Fruit fly (Drosophila melanogaster): ENCODE data around the gene Jon25Bii.

Gene Jon25Bii

dm6 chr2L:5000919-5001581 is 48.1 kb upstream of the Jon25Bii start (continued):
- TF ChIP-seq Abd-B (GFP tag; optimal IDR thresholded peaks at IDR 0.05) = peak; percentile 72
- no peak for TF ChIP-seq CG9797 (GFP tag; optimal IDR thresholded peaks at IDR 0.05)
- no peak for TF ChIP-seq zen2 (GFP tag; IDR thresholded peaks at IDR 0.05; ENCODE audit: partially characterized antibody)
- no peak for TF ChIP-seq CG3407 (GFP tag; optimal IDR thresholded peaks at IDR 0.05)
- no peak for TF ChIP-seq CG11093 (GFP tag; IDR thresholded peaks at IDR 0.05)
- peak; percentile 17 for TF ChIP-seq pzg (GFP tag; optimal IDR thresholded peaks at IDR 0.05)
- no peak for TF ChIP-seq CG12071 (GFP tag; optimal IDR thresholded peaks at IDR 0.05)
- TF ChIP-seq CG4730 (GFP tag; IDR thresholded peaks at IDR 0.05) = peak; percentile 24
- no peak for TF ChIP-seq CG13424 (tag; optimal IDR thresholded peaks at IDR 0.05)
- peak; percentile 69 for TF ChIP-seq Atf3 (GFP tag; optimal IDR thresholded peaks at IDR 0.05)
- TF ChIP-seq CG2199 (GFP tag; IDR thresholded peaks at IDR 0.05) = peak; percentile 93
- TF ChIP-seq Adf1 (GFP tag; IDR thresholded peaks at IDR 0.05) = peak; percentile 52; the same call in 1 of the 2 replicates
- TF ChIP-seq CG4617 (GFP tag; optimal IDR thresholded peaks at IDR 0.05; ENCODE audit: borderline replicate concordance) = no peak
- TF ChIP-seq run (tag; optimal IDR thresholded peaks at IDR 0.05) = no peak
- peak; percentile 29 for TF ChIP-seq CG10959 (GFP tag; IDR thresholded peaks at IDR 0.05)
- no peak for TF ChIP-seq Hr39 (optimal IDR thresholded peaks at IDR 0.05)
- no peak for TF ChIP-seq CG12104 (GFP tag; optimal IDR thresholded peaks at IDR 0.05)
- no peak for TF ChIP-seq repo (GFP tag; optimal IDR thresholded peaks at IDR 0.05)
- TF ChIP-seq wek (GFP tag; optimal IDR thresholded peaks at IDR 0.05) = no peak
- no peak for TF ChIP-seq sna (GFP tag; IDR thresholded peaks at IDR 0.05; ENCODE audit: partially characterized antibody)
- peak; percentile 69 for TF ChIP-seq Med (GFP tag)
- peak; percentile 52; the same call in 1 of the 2 replicates for TF ChIP-seq CG8765 (GFP tag; IDR thresholded peaks at IDR 0.05)
- 0 out of 2 replicates have a peak, but pooled peaks have one; percentile 11 for TF ChIP-seq CG1024 (GFP tag; IDR thresholded peaks at IDR 0.05)
- no peak for TF ChIP-seq Mad (GFP tag; optimal IDR thresholded peaks at IDR 0.05)
- TF ChIP-seq stwl (tag; optimal IDR thresholded peaks at IDR 0.05) = peak; percentile 24
- no peak for TF ChIP-seq MESR4 (GFP tag; optimal IDR thresholded peaks at IDR 0.05)
- no peak for TF ChIP-seq Lpt (GFP tag; optimal IDR thresholded peaks at IDR 0.05)
- no peak for TF ChIP-seq CG13123 (GFP tag; optimal IDR thresholded peaks at IDR 0.05)
- TF ChIP-seq Aef1 (GFP tag; IDR thresholded peaks at IDR 0.05) = peak; percentile 28
- peak; percentile 63; the same call in 1 of the 3 replicates for TF ChIP-seq knrl (GFP tag; IDR thresholded peaks at IDR 0.05; ENCODE audit: partially characterized antibody)
- TF ChIP-seq eyg (GFP tag; optimal IDR thresholded peaks at IDR 0.05) = no peak
- 0 out of 2 replicates have a peak, but pooled peaks have one; percentile 41 for TF ChIP-seq nerfin-2 (GFP tag; IDR thresholded peaks at IDR 0.05; ENCODE audit: partially characterized antibody)
- no peak for TF ChIP-seq Fer1 (GFP tag; optimal IDR thresholded peaks at IDR 0.05)
- no peak for TF ChIP-seq Camta (GFP tag; optimal IDR thresholded peaks at IDR 0.05)
- TF ChIP-seq ken (GFP tag; IDR thresholded peaks at IDR 0.05) = peak; percentile 28; the same call in 1 of the 3 replicates
- peak; percentile 53; the same call in 1 of the 2 replicates for TF ChIP-seq ap (GFP tag; IDR thresholded peaks at IDR 0.05)
- no peak for TF ChIP-seq Fer2 (tag; optimal IDR thresholded peaks at IDR 0.05)
- TF ChIP-seq TFAM (GFP tag; optimal IDR thresholded peaks at IDR 0.05) = no peak
- TF ChIP-seq CrebB (tag; optimal IDR thresholded peaks at IDR 0.05) = no peak
- TF ChIP-seq CG7987 (GFP tag; optimal IDR thresholded peaks at IDR 0.05) = no peak
- TF ChIP-seq CG17912 (GFP tag; optimal IDR thresholded peaks at IDR 0.05) = no peak
- TF ChIP-seq CG10321 (GFP tag; IDR thresholded peaks at IDR 0.05) = peak; percentile 75
- no peak for TF ChIP-seq Kr (GFP tag; optimal IDR thresholded peaks at IDR 0.05)
- peak; percentile 52 for TF ChIP-seq Taf1 (GFP tag; IDR thresholded peaks at IDR 0.05)
- TF ChIP-seq CG13775 (GFP tag; optimal IDR thresholded peaks at IDR 0.05) = no peak
- TF ChIP-seq CG8290 (GFP tag; optimal IDR thresholded peaks at IDR 0.05) = peak; percentile 89
- peak; percentile 2 to 81 for TF ChIP-seq CG8290 (tag; optimal IDR thresholded peaks at IDR 0.05)
- no peak for TF ChIP-seq CG3281 (GFP tag; optimal IDR thresholded peaks at IDR 0.05)
- 0 out of 2 replicates have a peak, but pooled peaks have one; percentile 25 for TF ChIP-seq al (GFP tag; IDR thresholded peaks at IDR 0.05)
- peak; percentile 13; the same call in 1 of the 2 replicates for TF ChIP-seq bbx (GFP tag; IDR thresholded peaks at IDR 0.05; ENCODE audit: partially characterized antibody)

Data from whole organism, embryonic.